Worm (Caenorhabditis elegans) whole organism, late embryonic: ENCODE results near the gene Y57E12B.1.

Source experiments
- C08G9.2 ChIP-seq: sonication (generic microtip); optimal IDR thresholded peaks from 2 replicates; lab custom pipeline; 2016; ENCODE audit warnings: mild to moderate bottlenecking, missing genetic modification characterization, moderate library complexity, missing compliant biosample characterization
- F13H6.1 ChIP-seq: sonication (generic microtip); optimal IDR thresholded peaks from 2 replicates; lab custom pipeline; 2016; ENCODE audit warnings: missing genetic modification characterization, missing compliant biosample characterization
- K02D7.2 ChIP-seq: sonication (generic microtip); optimal IDR thresholded peaks from 2 replicates; lab custom pipeline; 2017; ENCODE audit warnings: mild to moderate bottlenecking, missing genetic modification characterization, missing compliant biosample characterization
- K09A11.1 ChIP-seq: sonication (generic microtip); optimal IDR thresholded peaks from 2 replicates; lab custom pipeline; 2017; ENCODE audit warnings: antibody characterized with exemption, mild to moderate bottlenecking, missing genetic modification characterization, missing compliant biosample characterization; ENCODE audit not compliant: insufficient read depth
- Y22D7AL.16 ChIP-seq: sonication (generic microtip); optimal IDR thresholded peaks from 2 replicates; lab custom pipeline; 2016; ENCODE audit warnings: missing genetic modification characterization, missing compliant biosample characterization
- ahr-1 ChIP-seq: sonication (generic microtip); optimal IDR thresholded peaks from 2 replicates; lab custom pipeline; 2016; ENCODE audit warnings: missing genetic modification characterization, missing compliant biosample characterization
- ceh-14 ChIP-seq: sonication (generic microtip); optimal IDR thresholded peaks from 2 replicates; lab custom pipeline; 2016; ENCODE audit warnings: missing genotype, missing genetic modification characterization, missing compliant biosample characterization
- ceh-22 ChIP-seq: sonication (generic microtip); optimal IDR thresholded peaks from 2 replicates; lab custom pipeline; 2017; ENCODE audit warnings: missing biosample characterization, missing genetic modification characterization
- ceh-24 ChIP-seq: sonication (generic microtip); optimal IDR thresholded peaks from 2 replicates; lab custom pipeline; 2016; ENCODE audit warnings: mild to moderate bottlenecking, missing genetic modification characterization, missing compliant biosample characterization
- ceh-34 ChIP-seq: sonication (generic microtip); optimal IDR thresholded peaks from 2 replicates; lab custom pipeline; 2016; ENCODE audit warnings: mild to moderate bottlenecking, missing genetic modification characterization, missing compliant biosample characterization
- dve-1 ChIP-seq: sonication (generic microtip); optimal IDR thresholded peaks from 2 replicates; lab custom pipeline; 2017; ENCODE audit warnings: antibody characterized with exemption, mild to moderate bottlenecking, missing genetic modification characterization, missing compliant biosample characterization
- elt-4 ChIP-seq: sonication (generic microtip); optimal IDR thresholded peaks from 2 replicates; lab custom pipeline; 2016; ENCODE audit warnings: missing genetic modification characterization, missing compliant biosample characterization
- ets-4 ChIP-seq: sonication (generic microtip); optimal IDR thresholded peaks from 2 replicates; lab custom pipeline; 2016; ENCODE audit warnings: missing genetic modification characterization, missing compliant biosample characterization
- fkh-6 ChIP-seq: sonication (generic microtip); optimal IDR thresholded peaks from 2 replicates; lab custom pipeline; 2016; ENCODE audit warnings: missing genetic modification characterization, missing compliant biosample characterization
- hlh-13 ChIP-seq: fragments of 200-800 bp; sonication (Bioruptor generic); optimal IDR thresholded peaks from 2 replicates; lab custom pipeline; 2018; ENCODE audit warnings: mild to moderate bottlenecking, missing genetic modification characterization, missing compliant biosample characterization
- hlh-15 ChIP-seq: sonication (generic microtip); optimal IDR thresholded peaks from 2 replicates; lab custom pipeline; 2016; ENCODE audit warnings: missing genetic modification characterization, missing compliant biosample characterization
- lim-6 ChIP-seq: sonication (generic microtip); optimal IDR thresholded peaks from 2 replicates; lab custom pipeline; 2016; ENCODE audit warnings: missing genetic modification characterization, missing compliant biosample characterization
- lin-11 ChIP-seq: fragments of 200-800 bp; sonication (Bioruptor generic); optimal IDR thresholded peaks from 2 replicates; lab custom pipeline; 2018; ENCODE audit warnings: mild to moderate bottlenecking, missing genetic modification characterization, missing compliant biosample characterization
- nfya-1 ChIP-seq: sonication (generic microtip); optimal IDR thresholded peaks from 2 replicates; lab custom pipeline; 2017; ENCODE audit warnings: missing genetic modification characterization, mild to moderate bottlenecking, missing compliant biosample characterization, antibody characterized with exemption, moderate library complexity
- nhr-11 ChIP-seq: fragments of 150-350 bp; optimal IDR thresholded peaks from 2 replicates; lab custom pipeline; 2014; ENCODE audit warnings: missing biosample characterization, missing genetic modification characterization
- nhr-232 ChIP-seq: sonication (generic microtip); optimal IDR thresholded peaks from 2 replicates; lab custom pipeline; 2016; ENCODE audit warnings: missing genetic modification characterization, missing compliant biosample characterization
- npax-4 ChIP-seq: sonication (generic microtip); optimal IDR thresholded peaks from 2 replicates; lab custom pipeline; 2016; ENCODE audit warnings: missing genetic modification characterization, missing compliant biosample characterization
- pag-3 ChIP-seq: sonication (generic microtip); optimal IDR thresholded peaks from 2 replicates; lab custom pipeline; 2016; ENCODE audit warnings: missing compliant biosample characterization, missing genetic modification characterization, borderline replicate concordance
- pha-4 ChIP-seq: fragments of 150-350 bp; optimal IDR thresholded peaks from 2 replicates; lab custom pipeline; 2018; ENCODE audit warnings: missing biosample characterization, missing genetic modification reagents, missing genetic modification characterization
- pqm-1 ChIP-seq: sonication (generic microtip); optimal IDR thresholded peaks from 2 replicates; lab custom pipeline; 2016; ENCODE audit warnings: missing genetic modification characterization, missing compliant biosample characterization
- pros-1 ChIP-seq: fragments of 150-350 bp; optimal IDR thresholded peaks from 2 replicates; lab custom pipeline; 2014; ENCODE audit warnings: missing biosample characterization, missing genetic modification reagents, missing genetic modification characterization
- rnt-1 ChIP-seq: sonication (generic microtip); optimal IDR thresholded peaks from 2 replicates; lab custom pipeline; 2016; ENCODE audit warnings: missing genetic modification characterization, missing compliant biosample characterization
- sox-4 ChIP-seq: sonication (generic microtip); optimal IDR thresholded peaks from 2 replicates; lab custom pipeline; 2017; ENCODE audit warnings: mild to moderate bottlenecking, missing genetic modification characterization, inconsistent platforms, missing compliant biosample characterization
- syd-9 ChIP-seq: sonication (generic microtip); optimal IDR thresholded peaks from 2 replicates; lab custom pipeline; 2016; ENCODE audit warnings: mild to moderate bottlenecking, missing genetic modification characterization, moderate library complexity, missing compliant biosample characterization
- tbx-2 ChIP-seq: sonication (generic microtip); optimal IDR thresholded peaks from 2 replicates; lab custom pipeline; 2016; ENCODE audit warnings: missing genetic modification characterization, missing compliant biosample characterization
- unc-42 ChIP-seq: sonication (generic microtip); optimal IDR thresholded peaks from 2 replicates; lab custom pipeline; 2016; ENCODE audit warnings: missing genotype, missing genetic modification characterization, missing compliant biosample characterization
- unc-55 ChIP-seq: sonication (generic microtip); optimal IDR thresholded peaks from 2 replicates; lab custom pipeline; 2017; ENCODE audit warnings: missing biosample characterization, missing genetic modification reagents, missing genetic modification characterization
- unc-86 ChIP-seq: sonication (generic microtip); optimal IDR thresholded peaks from 2 replicates; lab custom pipeline; 2016; ENCODE audit warnings: missing genetic modification characterization, missing compliant biosample characterization
- zip-5 ChIP-seq: sonication (generic microtip); optimal IDR thresholded peaks from 2 replicates; lab custom pipeline; 2016; ENCODE audit warnings: missing genetic modification characterization, missing compliant biosample characterization
- ztf-16 ChIP-seq: sonication (generic microtip); optimal IDR thresholded peaks from 2 replicates; lab custom pipeline; 2017; ENCODE audit warnings: missing genetic modification characterization, missing compliant biosample characterization

Gene Y57E12B.1

ce11 chrV:6971567-6971966 lies 23.2 kb downstream of the Y57E12B.1 start, which contains the start of gene srx-59:
TSS of gene srx-59 (plus strand) at chrV:6971867.
- TF ChIP-seq unc-86 (tag; lab: Kevin White, UChicago), result no peak
- TF ChIP-seq elt-4 (tag; lab: Kevin White, UChicago), result no peak
- no peak for TF ChIP-seq C08G9.2 (tag; lab: Kevin White, UChicago)
- no peak for TF ChIP-seq hlh-15 (tag; lab: Kevin White, UChicago)

ce11 chrV:6976047-6976446 lies 27.7 kb downstream of the Y57E12B.1 start, which contains the start of gene srx-16:
TSS of gene srx-16 (plus strand) at chrV:6976347.
- TF ChIP-seq rnt-1 (tag; lab: Kevin White, UChicago), result no peak
- TF ChIP-seq lim-6 (tag; lab: Kevin White, UChicago), result no peak
- no peak for TF ChIP-seq lin-11 (tag; lab: Kevin White, UChicago)
- no peak for TF ChIP-seq pqm-1 (tag; lab: Kevin White, UChicago)
- TF ChIP-seq K02D7.2 (tag; lab: Kevin White, UChicago), result no peak
- no peak for TF ChIP-seq ahr-1 (tag; lab: Kevin White, UChicago)
- no peak for TF ChIP-seq elt-4 (tag; lab: Kevin White, UChicago)
- no peak for TF ChIP-seq ceh-14 (tag; lab: Kevin White, UChicago)

ce11 chrV:6979019-6979418 lies 30.7 kb downstream of the Y57E12B.1 start, which contains the start of gene sre-12:
TSS of gene sre-12 (minus strand) at chrV:6979119.
- TF ChIP-seq pros-1 (tag; lab: Kevin White, UChicago) (no peak), zip-5 (tag; lab: Kevin White, UChicago) (no peak), syd-9 (tag; lab: Kevin White, UChicago) (no peak), elt-4 (tag; lab: Kevin White, UChicago) (no peak), unc-86 (tag; lab: Kevin White, UChicago) (no peak), sox-4 (tag; lab: Kevin White, UChicago) (no peak)
- TF ChIP-seq, all 69 proteins: peak for 0

- TF ChIP-seq tbx-2 (tag; lab: Kevin White, UChicago) (no peak), unc-42 (no peak), dve-1 (tag; lab: Kevin White, UChicago) (no peak), nhr-232 (no peak), pag-3 (tag; lab: Kevin White, UChicago) (no peak), ceh-24 (tag; lab: Kevin White, UChicago) (no peak), ets-4 (no peak), K09A11.1 (tag; lab: Kevin White, UChicago) (no peak), hlh-13 (GFP tag; lab: Kevin White, UChicago) (no peak), nfya-1 (tag; lab: Kevin White, UChicago) (no peak), pha-4 (tag; lab: Kevin White, UChicago) (no peak)
These were observed 34.5 kb downstream of the Y57E12B.1 start, which contains the start of gene nhr-161 for ce11 chrV:6982813-6983212. TSS of gene nhr-161 (minus strand) at chrV:6982913.

ce11 chrV:6985943-6986342 lies 37.6 kb downstream of the Y57E12B.1 start, which contains the start of gene nhr-163:
TSS of gene nhr-163 (minus strand) at chrV:6986043.
- TF ChIP-seq fkh-6 (tag; lab: Kevin White, UChicago) (no peak), K09A11.1 (tag; lab: Kevin White, UChicago) (no peak), ceh-34 (tag; lab: Kevin White, UChicago) (no peak), F13H6.1 (tag; lab: Kevin White, UChicago) (no peak), nhr-11 (tag; lab: Kevin White, UChicago) (no peak), ceh-22 (tag; lab: Kevin White, UChicago) (no peak), nfya-1 (tag; lab: Kevin White, UChicago) (no peak), npax-4 (tag; lab: Kevin White, UChicago) (no peak), nhr-232 (no peak), Y22D7AL.16 (no peak), unc-55 (no peak), ztf-16 (tag; lab: Kevin White, UChicago) (no peak)
